Worm (Caenorhabditis elegans) whole organism, L1 larva: ENCODE data around the gene sod-4.

Source experiments
- C04F5.9 ChIP-seq: sonication (generic microtip); optimal IDR thresholded peaks from 2 replicates; lab custom pipeline; 2016; ENCODE audit warnings: missing genetic modification characterization, missing compliant biosample characterization
- C16A3.4 ChIP-seq: fragments of 150-350 bp; optimal IDR thresholded peaks from 2 replicates; lab custom pipeline; 2014; ENCODE audit warnings: missing biosample characterization, missing genetic modification characterization
- F16B12.6 ChIP-seq: fragments of 150-350 bp; optimal IDR thresholded peaks from 2 replicates; lab custom pipeline; 2014; ENCODE audit warnings: missing biosample characterization, missing genetic modification characterization
- Y116A8C.19 ChIP-seq: sonication (generic microtip); optimal IDR thresholded peaks from 2 replicates; lab custom pipeline; 2016; ENCODE audit warnings: missing compliant biosample characterization, missing genetic modification characterization, borderline replicate concordance
- aly-2 ChIP-seq: fragments of 150-350 bp; optimal IDR thresholded peaks from 2 replicates; lab custom pipeline; 2014; ENCODE audit warnings: missing biosample characterization, missing genetic modification characterization
- ama-1 ChIP-seq: fragments of 150-350 bp; optimal IDR thresholded peaks from 2 replicates; lab custom pipeline; 2014
- blmp-1 ChIP-seq: fragments of 150-350 bp; optimal IDR thresholded peaks from 2 replicates; lab custom pipeline; 2014; ENCODE audit warnings: missing biosample characterization, missing genetic modification characterization
- ceh-82 ChIP-seq, 3 experiments: fragments of 150-350 bp in 1 of 3; sonication (generic microtip) in 2 of 3; optimal IDR thresholded peaks; 2 replicates each; lab custom pipeline; 2014 to 2017; ENCODE audit warnings: missing biosample characterization in 3 of 3, missing genetic modification characterization in 3 of 3
- ceh-88 ChIP-seq: fragments of 200-800 bp; sonication (Bioruptor generic); IDR thresholded peaks from 2 replicates; pipeline ENCODE4 v1.3.6; 2022; ENCODE audit warnings: missing genetic modification characterization, missing compliant biosample characterization
- ceh-90 ChIP-seq: sonication (generic microtip); optimal IDR thresholded peaks from 2 replicates; lab custom pipeline; 2016; ENCODE audit warnings: missing genetic modification characterization, missing compliant biosample characterization
- ces-1 ChIP-seq: fragments of 150-350 bp; optimal IDR thresholded peaks from 2 replicates; lab custom pipeline; 2014; ENCODE audit warnings: missing biosample characterization, missing genetic modification reagents, missing genetic modification characterization
- dpl-1 ChIP-seq, 3 experiments: fragments of 150-350 bp in 2 of 3; sonication (generic microtip) in 1 of 3; optimal IDR thresholded peaks; 2 replicates each; lab custom pipeline; 2014 to 2017; ENCODE audit warnings: missing biosample characterization in 3 of 3, missing genetic modification characterization in 3 of 3, missing genetic modification reagents in 3 of 3
- dsc-1 ChIP-seq: sonication (generic microtip); optimal IDR thresholded peaks from 2 replicates; lab custom pipeline; 2016; ENCODE audit warnings: mild to moderate bottlenecking, missing genetic modification characterization, missing compliant biosample characterization
- efl-1 ChIP-seq, 4 experiments: fragments of 150-350 bp; optimal IDR thresholded peaks in 3 of 4; peaks in 1 of 4; 1 replicate in 1 of 4; 2 replicates in 3 of 4; lab custom pipeline; 2014; ENCODE audit warnings: missing biosample characterization in 2 of 4, missing genetic modification characterization in 2 of 4, missing genetic modification reagents in 2 of 4
- egl-13 ChIP-seq: sonication (generic microtip); optimal IDR thresholded peaks from 2 replicates; lab custom pipeline; 2016; ENCODE audit warnings: missing genotype, missing genetic modification reagents, missing genetic modification characterization, missing compliant biosample characterization
- elt-2 ChIP-seq: sonication (generic microtip); optimal IDR thresholded peaks from 2 replicates; lab custom pipeline; 2016; ENCODE audit warnings: missing genetic modification characterization, mild to moderate bottlenecking, inconsistent platforms, missing compliant biosample characterization, missing genetic modification reagents
- fkh-4 ChIP-seq: sonication (generic microtip); optimal IDR thresholded peaks from 2 replicates; lab custom pipeline; 2016; ENCODE audit warnings: missing compliant biosample characterization, missing genetic modification characterization, borderline replicate concordance
- fkh-8 ChIP-seq: sonication (generic microtip); optimal IDR thresholded peaks from 2 replicates; lab custom pipeline; 2016; ENCODE audit warnings: mild to moderate bottlenecking, missing genetic modification characterization, missing compliant biosample characterization
- grh-1 ChIP-seq: fragments of 200-800 bp; sonication (Bioruptor generic); IDR thresholded peaks from 2 replicates; pipeline ENCODE4 v1.3.6; 2022; ENCODE audit warnings: missing genetic modification reagents, missing genetic modification characterization, missing compliant biosample characterization
- hlh-4 ChIP-seq: sonication (generic microtip); optimal IDR thresholded peaks from 2 replicates; lab custom pipeline; 2016; ENCODE audit warnings: mild to moderate bottlenecking, missing genetic modification characterization, missing compliant biosample characterization
- irx-1 ChIP-seq: sonication (generic microtip); optimal IDR thresholded peaks from 2 replicates; lab custom pipeline; 2016; ENCODE audit warnings: missing genetic modification characterization, missing compliant biosample characterization
- isw-1 ChIP-seq: fragments of 200-800 bp; sonication (Bioruptor generic); IDR thresholded peaks from 2 replicates; pipeline ENCODE4 v1.3.6; 2022; ENCODE audit warnings: missing genetic modification characterization, missing compliant biosample characterization
- lin-14 ChIP-seq: fragments of 200-800 bp; sonication (Bioruptor generic); optimal IDR thresholded peaks from 2 replicates; lab custom pipeline; 2018; ENCODE audit warnings: mild to moderate bottlenecking, missing genetic modification characterization, moderate library complexity, missing compliant biosample characterization
- lin-15B ChIP-seq: fragments of 150-350 bp; sonication (generic microtip); optimal IDR thresholded peaks from 3 replicates; lab custom pipeline; 2014; ENCODE audit warnings: missing biosample characterization, missing genetic modification characterization
- lin-35 ChIP-seq, 2 experiments: fragments of 150-350 bp; optimal IDR thresholded peaks; 2 replicates each; lab custom pipeline; 2014; ENCODE audit warnings: missing biosample characterization in 2 of 2, missing genetic modification characterization in 2 of 2, missing genetic modification reagents in 2 of 2
- lin-39 ChIP-seq: fragments of 150-350 bp; optimal IDR thresholded peaks from 2 replicates; lab custom pipeline; 2014; ENCODE audit warnings: missing biosample characterization, missing genetic modification reagents, missing genetic modification characterization
- lsy-2 ChIP-seq, 2 experiments: fragments of 150-350 bp; optimal IDR thresholded peaks; 2 replicates each; lab custom pipeline; 2014; ENCODE audit warnings: missing biosample characterization in 2 of 2, missing genetic modification characterization in 2 of 2
- mab-9 ChIP-seq: fragments of 200-800 bp; sonication (Bioruptor generic); IDR thresholded peaks from 2 replicates; pipeline ENCODE4 v1.3.6; 2022; ENCODE audit warnings: missing genetic modification reagents, missing genetic modification characterization, missing compliant biosample characterization
- mep-1 ChIP-seq: fragments of 150-350 bp; optimal IDR thresholded peaks from 2 replicates; lab custom pipeline; 2014; ENCODE audit warnings: missing biosample characterization, missing genetic modification characterization
- nhr-19 ChIP-seq: fragments of 200-800 bp; sonication (Bioruptor generic); conservative IDR thresholded peaks from 2 replicates; pipeline ENCODE4 v1.3.6; 2022; ENCODE audit warnings: missing genetic modification characterization, missing compliant biosample characterization
- nhr-20 ChIP-seq: sonication (generic microtip); optimal IDR thresholded peaks from 2 replicates; lab custom pipeline; 2016; ENCODE audit warnings: mild to moderate bottlenecking, missing genetic modification characterization, missing compliant biosample characterization
- nhr-47 ChIP-seq: sonication (generic microtip); optimal IDR thresholded peaks from 2 replicates; lab custom pipeline; 2016; ENCODE audit warnings: mild to moderate bottlenecking, missing genetic modification characterization, moderate library complexity, missing compliant biosample characterization
- nhr-71 ChIP-seq: sonication (generic microtip); optimal IDR thresholded peaks from 2 replicates; lab custom pipeline; 2016; ENCODE audit warnings: mild to moderate bottlenecking, missing genetic modification characterization, moderate library complexity, missing compliant biosample characterization
- nhr-85 ChIP-seq: sonication (generic microtip); peaks from one replicate; lab custom pipeline; 2016; ENCODE audit warnings: missing genetic modification characterization, inconsistent platforms, missing compliant biosample characterization
- nhr-90 ChIP-seq: sonication (generic microtip); optimal IDR thresholded peaks from 2 replicates; lab custom pipeline; 2016; ENCODE audit warnings: mild to moderate bottlenecking, missing genetic modification characterization, missing compliant biosample characterization; ENCODE audit not compliant: poor library complexity
- pax-3 ChIP-seq: fragments of 200-800 bp; sonication (Bioruptor generic); optimal IDR thresholded peaks from 2 replicates; lab custom pipeline; 2018; ENCODE audit warnings: mild to moderate bottlenecking, missing genetic modification characterization, moderate library complexity, missing compliant biosample characterization
- rnt-1 ChIP-seq: sonication (generic microtip); optimal IDR thresholded peaks from 2 replicates; lab custom pipeline; 2016; ENCODE audit warnings: mild to moderate bottlenecking, missing genetic modification characterization, moderate library complexity, missing compliant biosample characterization
- skn-1 ChIP-seq: fragments of 150-350 bp; optimal IDR thresholded peaks from 2 replicates; lab custom pipeline; 2014; ENCODE audit warnings: missing biosample characterization, missing genetic modification characterization
- snu-23 ChIP-seq: sonication (generic microtip); optimal IDR thresholded peaks from 2 replicates; lab custom pipeline; 2016; ENCODE audit warnings: missing genetic modification characterization, missing compliant biosample characterization
- sox-4 ChIP-seq: sonication (generic microtip); optimal IDR thresholded peaks from 2 replicates; lab custom pipeline; 2016; ENCODE audit warnings: missing genetic modification characterization, missing compliant biosample characterization
- sptf-1 ChIP-seq: fragments of 150-350 bp; optimal IDR thresholded peaks from 2 replicates; lab custom pipeline; 2014; ENCODE audit warnings: missing biosample characterization, missing genetic modification characterization
- sup-37 ChIP-seq: fragments of 200-800 bp; sonication (Bioruptor generic); optimal IDR thresholded peaks from 2 replicates; lab custom pipeline; 2018; ENCODE audit warnings: mild to moderate bottlenecking, missing genetic modification characterization, missing compliant biosample characterization
- tbx-2 ChIP-seq: sonication (generic microtip); optimal IDR thresholded peaks from 2 replicates; lab custom pipeline; 2016; ENCODE audit warnings: missing genetic modification characterization, missing compliant biosample characterization
- tlp-1 ChIP-seq: fragments of 150-350 bp; optimal IDR thresholded peaks from 2 replicates; lab custom pipeline; 2014; ENCODE audit warnings: missing biosample characterization, missing genetic modification characterization
- unc-30 ChIP-seq: sonication (generic microtip); optimal IDR thresholded peaks from 2 replicates; lab custom pipeline; 2017; ENCODE audit warnings: missing biosample characterization, missing genetic modification characterization
- unc-86 ChIP-seq: sonication (generic microtip); optimal IDR thresholded peaks from 2 replicates; lab custom pipeline; 2016; ENCODE audit warnings: missing genetic modification characterization, missing compliant biosample characterization
- unc-98 ChIP-seq: fragments of 200-800 bp; sonication (Bioruptor generic); IDR thresholded peaks from 2 replicates; pipeline ENCODE4 v1.3.6; 2022; ENCODE audit warnings: missing genetic modification characterization, missing compliant biosample characterization
- xbp-1 ChIP-seq: sonication (generic microtip); optimal IDR thresholded peaks from 2 replicates; lab custom pipeline; 2016; ENCODE audit warnings: missing genetic modification characterization, missing compliant biosample characterization
- zag-1 ChIP-seq: fragments of 150-350 bp; optimal IDR thresholded peaks from 2 replicates; lab custom pipeline; 2014; ENCODE audit warnings: missing biosample characterization, missing genetic modification characterization
- ztf-11 ChIP-seq, 2 experiments: sonication (generic microtip); optimal IDR thresholded peaks; 2 replicates each; lab custom pipeline; 2016 to 2017; ENCODE audit warnings: missing genetic modification characterization in 2 of 2, missing biosample characterization in 1 of 2, missing compliant biosample characterization in 1 of 2
- ztf-4 ChIP-seq: fragments of 150-350 bp; optimal IDR thresholded peaks from 2 replicates; lab custom pipeline; 2014; ENCODE audit warnings: missing biosample characterization, missing genetic modification characterization

Gene sod-4

DNA sequence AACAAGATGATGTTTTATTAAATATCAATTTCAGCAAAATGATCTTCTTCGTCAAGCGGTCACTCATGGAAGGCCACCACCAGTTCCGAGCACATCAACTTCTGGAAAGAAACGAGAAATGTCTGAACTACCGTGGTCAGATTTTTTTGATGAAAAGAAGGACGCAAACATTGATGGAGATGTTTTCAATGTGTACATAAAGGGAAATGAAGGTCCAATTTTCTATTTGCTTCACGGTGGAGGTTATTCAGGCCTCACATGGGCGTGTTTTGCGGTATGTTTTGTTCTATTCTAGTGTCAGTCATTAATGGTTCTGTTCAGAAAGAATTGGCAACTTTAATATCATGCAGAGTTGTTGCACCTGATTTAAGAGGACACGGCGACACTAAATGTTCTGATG is 34.3 kb downstream of the sod-4 start, which contains the start of gene B0464.6:
Gene B0464.6 (minus strand): TSS at position 101 of the 400 bp plus-strand sequence.
- TF ChIP-seq fkh-8: no peak

DNA sequence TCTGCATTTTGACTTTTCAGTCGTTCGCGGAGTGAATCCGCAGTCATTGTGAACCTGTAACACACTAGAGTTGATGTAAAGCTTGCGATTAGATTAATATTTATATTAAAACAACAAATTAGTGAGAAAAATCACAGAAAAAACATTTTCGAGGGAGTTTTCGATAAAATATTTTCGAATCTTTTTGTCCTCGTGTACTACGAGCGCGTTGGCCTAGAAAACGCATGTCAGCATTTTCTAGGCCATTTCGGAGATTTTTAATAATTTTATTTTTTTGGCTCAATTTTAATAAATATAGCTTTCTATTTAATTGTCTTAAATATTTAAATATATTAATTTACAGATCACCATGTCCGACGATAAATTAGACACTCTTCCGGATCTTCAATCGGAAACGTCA is 34.8 kb downstream of the sod-4 start, which contains the start of gene B0464.9:
Gene B0464.9 (plus strand): TSS at position 344 of the 400 bp plus-strand sequence.
- peak; percentile 58 for TF ChIP-seq fkh-8
- no peak for TF ChIP-seq ceh-88 (GFP tag; lab: Robert Waterston, UW)
- TF ChIP-seq unc-98: peak; percentile 64; the same call in 1 of the 2 replicates
- TF ChIP-seq xbp-1: peak; percentile 74
- peak; percentile 70 for TF ChIP-seq lin-14 (GFP tag; lab: Kevin White, UChicago)
- peak; percentile 74 for TF ChIP-seq mep-1 (tag; lab: Kevin White, UChicago)
- peak; percentile 90 for TF ChIP-seq irx-1
- peak; percentile 70 for TF ChIP-seq nhr-19 (GFP tag; lab: Robert Waterston, UW)
- TF ChIP-seq ama-1 (lab: Kevin White, UChicago): no peak
- peak; percentile 34 for TF ChIP-seq hlh-4 (tag; lab: Kevin White, UChicago)
- peak; percentile 5 for TF ChIP-seq lin-39
- TF ChIP-seq dsc-1 (tag; lab: Kevin White, UChicago): peak; percentile 78
- TF ChIP-seq sptf-1 (tag; lab: Kevin White, UChicago): no peak
- peak; percentile 88 for TF ChIP-seq sox-4 (tag; lab: Kevin White, UChicago)
- TF ChIP-seq skn-1 (tag; lab: Kevin White, UChicago): peak; percentile 36
- peak; percentile 29 for TF ChIP-seq elt-2 (tag; lab: Kevin White, UChicago)
- TF ChIP-seq ces-1 (GFP tag; lab: Kevin White, UChicago): no peak
- TF ChIP-seq rnt-1: peak; percentile 95
- TF ChIP-seq efl-1 (optimal IDR thresholded peaks at IDR 0.05; lab: Kevin White, UChicago): peak; percentile 49 to 63
- peak; percentile 70 to 95 for TF ChIP-seq efl-1 (GFP tag; optimal IDR thresholded peaks at IDR 0.05 in 1 of 2; lab: Kevin White, UChicago)
- peak; percentile 72 for TF ChIP-seq snu-23 (GFP tag; lab: Kevin White, UChicago)
- TF ChIP-seq nhr-71 (tag; lab: Kevin White, UChicago): peak; percentile 84
- peak; percentile 91 for TF ChIP-seq ceh-90
- TF ChIP-seq blmp-1: peak; percentile 51
- no peak for TF ChIP-seq tlp-1
- TF ChIP-seq ztf-11 (tag; optimal IDR thresholded peaks at IDR 0.05; lab: Kevin White, UChicago): peak in 1 of 2 experiments; percentile 87
- TF ChIP-seq grh-1: no peak
- TF ChIP-seq nhr-20: peak; percentile 74
- peak; percentile 31 to 66 (median 52) for TF ChIP-seq ceh-82 (tag; optimal IDR thresholded peaks at IDR 0.05; lab: Kevin White, UChicago)
- no peak for TF ChIP-seq unc-30 (tag; lab: Kevin White, UChicago)
- TF ChIP-seq lin-35 (GFP tag; optimal IDR thresholded peaks at IDR 0.05; lab: Kevin White, UChicago): peak; percentile 55 to 61
- peak; percentile 39 for TF ChIP-seq lin-15B
- TF ChIP-seq lsy-2 (tag; optimal IDR thresholded peaks at IDR 0.05; lab: Kevin White, UChicago): peak; percentile 77 to 83
- no peak for TF ChIP-seq mab-9 (GFP tag; lab: Robert Waterston, UW)
- TF ChIP-seq isw-1 (GFP tag; lab: Robert Waterston, UW): peak; percentile 46
- peak; percentile 67 for TF ChIP-seq pax-3
- peak; percentile 78 for TF ChIP-seq egl-13 (tag; lab: Kevin White, UChicago)
- TF ChIP-seq sup-37: no peak
- peak; percentile 48 for TF ChIP-seq unc-86 (tag; lab: Kevin White, UChicago)
- TF ChIP-seq Y116A8C.19 (tag; lab: Kevin White, UChicago): peak; percentile 47
- peak; percentile 16 to 70 (median 64) for TF ChIP-seq dpl-1 (GFP tag; optimal IDR thresholded peaks at IDR 0.05; lab: Kevin White, UChicago)
- no peak for TF ChIP-seq aly-2 (tag; lab: Kevin White, UChicago)
- TF ChIP-seq nhr-47: peak; percentile 83
- no peak for TF ChIP-seq ztf-4 (tag; lab: Kevin White, UChicago)
- TF ChIP-seq tbx-2 (tag; lab: Kevin White, UChicago): peak; percentile 81
- TF ChIP-seq C16A3.4 (tag; lab: Kevin White, UChicago): peak; percentile 2
- peak; percentile 88 for TF ChIP-seq nhr-90 (tag; lab: Kevin White, UChicago)
- TF ChIP-seq C04F5.9: peak; percentile 79
- TF ChIP-seq F16B12.6 (tag; lab: Kevin White, UChicago): no peak
- peak; percentile 90 for TF ChIP-seq fkh-4 (tag; lab: Kevin White, UChicago)
- TF ChIP-seq zag-1 (tag; lab: Kevin White, UChicago): no peak
- peak; percentile 94 for TF ChIP-seq nhr-85 (tag; lab: Kevin White, UChicago)
